Worm (Caenorhabditis elegans) whole organism, mixed stage, embryonic: ENCODE data around the gene sru-27.

Experiments used
- M03D4.4 ChIP-seq: sonication (generic microtip); optimal IDR thresholded peaks from 2 replicates; lab custom pipeline; 2017; ENCODE audit warnings: mild to moderate bottlenecking, missing genetic modification characterization, missing compliant biosample characterization
- ceh-39 ChIP-seq: fragments of 150-350 bp; optimal IDR thresholded peaks from 2 replicates; lab custom pipeline; 2014; ENCODE audit warnings: missing biosample characterization, missing genetic modification characterization
- ceh-43 ChIP-seq: fragments of 200-800 bp; sonication (Bioruptor generic); optimal IDR thresholded peaks from 2 replicates; lab custom pipeline; 2018; ENCODE audit warnings: mild to moderate bottlenecking, missing genetic modification characterization, moderate library complexity, missing compliant biosample characterization
- ceh-83 ChIP-seq: fragments of 200-800 bp; sonication (Bioruptor generic); optimal IDR thresholded peaks from 2 replicates; lab custom pipeline; 2018; ENCODE audit warnings: mild to moderate bottlenecking, missing genetic modification characterization, missing compliant biosample characterization
- ces-1 ChIP-seq: fragments of 150-350 bp; optimal IDR thresholded peaks from 2 replicates; lab custom pipeline; 2014; ENCODE audit warnings: missing biosample characterization, missing genetic modification reagents, missing genetic modification characterization
- cnd-1 ChIP-seq: fragments of 200-800 bp; sonication (Bioruptor generic); optimal IDR thresholded peaks from 2 replicates; lab custom pipeline; 2018; ENCODE audit warnings: mild to moderate bottlenecking, missing genetic modification characterization, missing compliant biosample characterization
- drap-1 ChIP-seq: fragments of 200-800 bp; sonication (Bioruptor generic); optimal IDR thresholded peaks from 3 replicates; lab custom pipeline; 2018; ENCODE audit warnings: mild to moderate bottlenecking, missing genetic modification characterization, missing compliant biosample characterization
- elt-1 ChIP-seq: sonication (generic microtip); optimal IDR thresholded peaks from 2 replicates; lab custom pipeline; 2017; ENCODE audit warnings: missing genetic modification characterization, mild to moderate bottlenecking, missing compliant biosample characterization, antibody characterized with exemption, moderate library complexity, borderline replicate concordance; ENCODE audit not compliant: insufficient read depth
- flh-1 ChIP-seq: fragments of 200-800 bp; sonication (Bioruptor generic); optimal IDR thresholded peaks from 2 replicates; lab custom pipeline; 2018; ENCODE audit warnings: mild to moderate bottlenecking, missing genetic modification characterization, moderate library complexity, missing compliant biosample characterization
- ham-2 ChIP-seq: fragments of 200-800 bp; sonication (Bioruptor generic); optimal IDR thresholded peaks from 2 replicates; lab custom pipeline; 2018; ENCODE audit warnings: mild to moderate bottlenecking, missing genetic modification characterization, missing compliant biosample characterization
- hlh-1 ChIP-seq: fragments of 150-350 bp; optimal IDR thresholded peaks from 2 replicates; lab custom pipeline; 2014; ENCODE audit warnings: missing biosample characterization, missing genetic modification reagents, missing genetic modification characterization
- lin-13 ChIP-seq: fragments of 150-350 bp; optimal IDR thresholded peaks from 2 replicates; lab custom pipeline; 2014; ENCODE audit warnings: missing biosample characterization, missing genetic modification characterization
- lsy-2 ChIP-seq: fragments of 150-350 bp; optimal IDR thresholded peaks from 2 replicates; lab custom pipeline; 2014; ENCODE audit warnings: missing biosample characterization, missing genetic modification characterization
- mep-1 ChIP-seq: fragments of 150-350 bp; optimal IDR thresholded peaks from 2 replicates; lab custom pipeline; 2017; ENCODE audit warnings: missing biosample characterization, missing genetic modification reagents, missing genetic modification characterization, inconsistent platforms
- mls-2 ChIP-seq: sonication (generic microtip); optimal IDR thresholded peaks from 2 replicates; lab custom pipeline; 2016; ENCODE audit warnings: mild to moderate bottlenecking, missing genetic modification characterization, moderate library complexity, missing compliant biosample characterization
- nhr-12 ChIP-seq: fragments of 150-350 bp; optimal IDR thresholded peaks from 2 replicates; lab custom pipeline; 2014; ENCODE audit warnings: missing biosample characterization, missing genetic modification characterization
- nhr-2 ChIP-seq: fragments of 150-350 bp; optimal IDR thresholded peaks from 2 replicates; lab custom pipeline; 2014; ENCODE audit warnings: missing biosample characterization, missing genetic modification characterization
- nhr-237 ChIP-seq: fragments of 150-350 bp; optimal IDR thresholded peaks from 2 replicates; lab custom pipeline; 2014; ENCODE audit warnings: missing biosample characterization, missing genetic modification characterization
- nhr-28 ChIP-seq: fragments of 150-350 bp; optimal IDR thresholded peaks from 2 replicates; lab custom pipeline; 2014; ENCODE audit warnings: missing biosample characterization, missing genetic modification characterization
- nhr-76 ChIP-seq: sonication (generic microtip); optimal IDR thresholded peaks from 2 replicates; lab custom pipeline; 2017; ENCODE audit warnings: missing biosample characterization, missing genetic modification characterization
- pha-4 ChIP-seq: fragments of 150-350 bp; optimal IDR thresholded peaks from 2 replicates; lab custom pipeline; 2018; ENCODE audit warnings: missing biosample characterization, missing genetic modification reagents, missing genetic modification characterization
- snpc-4 ChIP-seq: fragments of 150-350 bp; optimal IDR thresholded peaks from 2 replicates; lab custom pipeline; 2014; ENCODE audit warnings: missing biosample characterization, missing genetic modification characterization
- sptf-1 ChIP-seq: sonication (generic microtip); optimal IDR thresholded peaks from 2 replicates; lab custom pipeline; 2017; ENCODE audit warnings: mild to moderate bottlenecking, missing genetic modification characterization, moderate library complexity, missing compliant biosample characterization
- tbx-8 ChIP-seq: fragments of 200-800 bp; sonication (Bioruptor generic); optimal IDR thresholded peaks from 2 replicates; lab custom pipeline; 2018; ENCODE audit warnings: mild to moderate bottlenecking, missing genetic modification characterization, moderate library complexity, missing compliant biosample characterization
- unc-120 ChIP-seq: sonication (generic microtip); optimal IDR thresholded peaks from 2 replicates; lab custom pipeline; 2017; ENCODE audit warnings: missing genetic modification characterization, missing compliant biosample characterization; ENCODE audit not compliant: poor library complexity, severe bottlenecking
- unc-39 ChIP-seq: fragments of 150-350 bp; optimal IDR thresholded peaks from 2 replicates; lab custom pipeline; 2014; ENCODE audit warnings: missing biosample characterization, missing genetic modification characterization
- unc-62 ChIP-seq: fragments of 150-350 bp; optimal IDR thresholded peaks from 2 replicates; lab custom pipeline; 2014; ENCODE audit warnings: missing biosample characterization, missing genetic modification reagents, missing genetic modification characterization
- zip-8 ChIP-seq: fragments of 150-350 bp; optimal IDR thresholded peaks from 2 replicates; lab custom pipeline; 2014; ENCODE audit warnings: missing biosample characterization, missing genetic modification characterization
- ztf-11 ChIP-seq: fragments of 150-350 bp; optimal IDR thresholded peaks from 2 replicates; lab custom pipeline; 2014; ENCODE audit warnings: missing biosample characterization, missing genetic modification characterization

sru-27 gene

DNA sequence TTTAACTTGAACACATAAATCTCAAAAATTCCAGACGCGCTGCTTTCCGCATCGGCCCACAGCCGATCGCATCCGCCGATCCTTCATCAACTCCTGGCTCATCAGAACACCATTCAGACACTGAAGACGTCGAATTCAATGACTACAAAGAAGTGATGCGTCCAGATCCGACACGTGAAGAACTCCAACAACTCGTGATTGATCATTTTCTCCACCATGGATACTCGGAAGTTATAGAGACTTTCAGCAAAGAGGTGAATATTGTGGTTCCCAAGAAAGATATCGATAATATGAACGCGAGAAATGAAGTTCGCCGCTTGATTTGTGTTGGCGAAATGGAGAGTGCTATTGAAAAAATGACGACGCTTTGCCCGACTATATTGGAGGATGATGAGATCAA, 30.3 kb upstream of the sru-27 start:
- TF ChIP-seq unc-120 (no peak), flh-1 (no peak), lsy-2 (tag; lab: Kevin White, UChicago) (no peak), M03D4.4 (tag; lab: Kevin White, UChicago) (no peak), drap-1 (GFP tag; lab: Kevin White, UChicago) (no peak), ceh-43 (GFP tag; lab: Kevin White, UChicago) (no peak), sptf-1 (tag; lab: Kevin White, UChicago) (no peak), unc-62 (GFP tag; lab: Kevin White, UChicago) (no peak), nhr-2 (tag; lab: Kevin White, UChicago) (no peak)
- TF ChIP-seq, all 35 proteins: peak for 0

DNA sequence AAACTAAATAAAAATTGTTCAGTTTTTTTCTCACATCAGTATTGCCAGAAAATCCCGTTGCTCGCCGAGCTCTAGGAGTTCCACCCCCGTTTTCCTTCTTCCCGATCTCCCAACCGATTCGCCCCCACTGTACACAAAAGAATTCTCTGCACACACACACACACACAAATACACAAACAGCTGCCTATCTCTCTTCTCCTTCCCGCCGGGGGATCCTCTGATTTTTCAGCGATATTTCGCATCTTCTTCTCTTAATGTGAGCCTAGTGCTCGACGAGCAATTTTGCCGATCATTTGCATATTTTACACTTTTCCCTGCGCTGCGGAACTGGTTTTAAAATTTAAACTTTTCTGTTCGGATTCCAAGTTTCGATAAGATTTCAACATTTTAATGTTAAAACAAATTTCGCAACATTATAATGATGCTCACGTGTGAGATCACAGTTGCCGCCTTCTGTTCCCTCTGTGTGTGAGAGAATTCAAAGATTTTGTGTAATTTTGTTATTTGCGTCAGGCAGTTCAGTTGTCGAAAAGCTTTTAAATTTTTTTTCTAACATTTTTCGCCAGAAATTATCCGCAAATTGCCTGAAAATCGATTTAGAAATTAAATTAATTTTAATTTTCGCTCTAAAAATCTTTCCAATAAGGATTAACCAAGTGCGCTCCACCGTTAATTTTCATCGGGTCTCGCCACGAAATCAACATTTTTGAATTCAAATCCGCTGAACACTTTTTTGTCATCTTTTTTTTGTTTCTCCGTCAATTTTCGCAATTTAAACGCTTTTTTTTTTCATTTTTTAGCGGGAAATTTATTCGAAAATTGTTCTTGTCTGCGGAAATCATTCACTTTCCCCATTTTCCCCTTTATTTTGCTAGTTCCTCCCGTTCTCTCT, 27.9 kb upstream of the sru-27 start:
- TF ChIP-seq unc-120: peak; percentile 64
- TF ChIP-seq pha-4 (tag; lab: Kevin White, UChicago): peak; percentile 32
- TF ChIP-seq lsy-2 (tag; lab: Kevin White, UChicago): peak; percentile 47
- TF ChIP-seq nhr-76 (tag; lab: Kevin White, UChicago): no peak
- no peak for TF ChIP-seq ham-2 (GFP tag; lab: Kevin White, UChicago)
- TF ChIP-seq unc-62 (GFP tag; lab: Kevin White, UChicago): peak; percentile 23
- no peak for TF ChIP-seq snpc-4 (tag; lab: Kevin White, UChicago)
- TF ChIP-seq nhr-237: peak; percentile 10
- no peak for TF ChIP-seq ztf-11 (tag; lab: Kevin White, UChicago)
- TF ChIP-seq ces-1: peak; percentile 80
- TF ChIP-seq hlh-1: peak; percentile 95
- peak; percentile 64 for TF ChIP-seq mep-1 (tag; lab: Kevin White, UChicago)

DNA sequence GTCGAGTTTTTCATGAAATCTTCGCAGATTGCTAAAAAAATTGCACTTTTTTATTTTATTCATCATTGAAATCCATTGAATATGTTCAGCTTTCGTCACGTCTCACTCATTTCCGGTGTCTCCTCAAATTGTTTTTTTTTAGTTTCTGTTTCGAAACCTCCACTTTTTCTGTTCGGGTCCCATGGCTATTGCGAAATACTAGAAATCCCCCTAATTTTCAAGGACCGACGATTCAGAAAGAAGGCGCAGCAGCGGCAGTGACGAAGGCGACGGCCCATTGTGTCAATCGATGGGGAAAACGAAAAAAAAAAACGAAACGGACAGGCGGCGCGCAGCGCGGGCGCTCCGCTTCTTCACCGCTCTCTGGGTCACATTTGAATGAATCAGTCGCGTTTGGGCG, 27.3 kb upstream of the sru-27 start:
- TF ChIP-seq zip-8 (tag; lab: Kevin White, UChicago): no peak
- TF ChIP-seq nhr-12: no peak
- no peak for TF ChIP-seq tbx-8 (GFP tag; lab: Kevin White, UChicago)
- TF ChIP-seq mep-1 (tag; lab: Kevin White, UChicago): no peak
- no peak for TF ChIP-seq ztf-11 (tag; lab: Kevin White, UChicago)
- TF ChIP-seq ceh-39: no peak

DNA sequence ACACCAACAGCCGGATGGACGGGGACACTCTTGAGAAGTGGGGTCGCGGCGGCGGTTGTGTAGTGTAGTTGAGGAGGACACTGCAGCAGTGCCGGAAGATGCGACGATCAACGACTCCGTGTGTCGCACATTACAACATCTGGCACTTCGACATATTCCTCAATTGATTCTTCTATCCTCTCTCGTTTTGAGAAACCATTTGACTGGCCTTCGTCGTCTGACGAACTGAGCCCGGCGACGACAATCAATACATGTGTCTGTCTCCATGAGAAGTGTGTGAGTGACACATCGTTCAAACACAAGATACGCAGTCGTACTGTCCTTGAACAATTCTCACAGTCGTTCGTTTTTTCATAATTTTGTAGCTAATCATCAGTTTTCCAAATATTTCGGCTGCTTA, 26.7 kb upstream of the sru-27 start:
- TF ChIP-seq ceh-83 (GFP tag; lab: Kevin White, UChicago): no peak
- no peak for TF ChIP-seq nhr-28
- peak; percentile 10 for TF ChIP-seq hlh-1
- no peak for TF ChIP-seq lsy-2 (tag; lab: Kevin White, UChicago)
- TF ChIP-seq cnd-1 (tag; lab: Kevin White, UChicago): peak; percentile 16
- TF ChIP-seq unc-62 (GFP tag; lab: Kevin White, UChicago): peak; percentile 49
- no peak for TF ChIP-seq mls-2 (tag; lab: Kevin White, UChicago)
- TF ChIP-seq, all 35 proteins: peak for 3

DNA sequence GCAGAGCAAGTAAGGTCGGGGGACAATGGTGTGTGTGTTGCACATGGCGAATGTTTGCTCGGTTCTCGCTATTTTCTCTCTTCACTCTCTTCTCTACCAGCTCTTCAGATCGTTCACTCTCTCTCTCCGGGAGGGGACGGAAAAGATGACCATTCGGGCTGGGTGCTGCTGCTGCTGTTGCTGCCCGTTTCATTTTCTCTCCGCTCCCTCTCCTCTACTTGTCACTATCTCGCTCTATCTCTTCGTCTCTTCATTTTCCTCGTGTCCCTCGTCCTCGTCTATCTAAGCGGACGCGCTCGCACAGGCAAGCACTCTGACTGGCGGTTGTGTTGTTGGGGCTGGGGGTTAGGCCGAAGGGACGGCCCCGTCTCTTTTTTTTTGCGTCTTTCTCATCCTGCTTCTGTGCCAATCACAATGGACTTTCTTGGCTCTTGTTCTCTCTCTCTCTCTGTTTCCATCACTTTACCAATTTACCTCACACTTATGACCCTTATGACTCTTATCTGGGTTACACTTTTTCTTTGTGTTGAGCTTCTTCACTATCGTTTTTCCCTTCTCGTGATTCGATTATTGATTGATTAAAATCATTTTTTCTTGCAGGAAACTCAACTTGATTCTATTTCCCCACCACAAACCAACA, 24.6 kb upstream of the sru-27 start, which contains the start of the genes F53E2.2 and unc-60:
TSS of gene F53E2.2 (plus strand) at position 601 of the 640 bp plus-strand sequence.
TSS of gene unc-60 (plus strand) at position 601 of the 640 bp plus-strand sequence.
- TF ChIP-seq unc-62 (GFP tag; lab: Kevin White, UChicago): peak; percentile 86
- peak; percentile 65 for TF ChIP-seq hlh-1
- peak; percentile 43 for TF ChIP-seq drap-1 (GFP tag; lab: Kevin White, UChicago)
- TF ChIP-seq M03D4.4 (tag; lab: Kevin White, UChicago): peak; percentile 56
- TF ChIP-seq mls-2 (tag; lab: Kevin White, UChicago): peak; percentile 61
- peak; percentile 32 for TF ChIP-seq ces-1
- peak; percentile 74 for TF ChIP-seq pha-4 (tag; lab: Kevin White, UChicago)
- no peak for TF ChIP-seq elt-1 (tag; lab: Kevin White, UChicago)
- TF ChIP-seq lsy-2 (tag; lab: Kevin White, UChicago): peak; percentile 38
- peak; percentile 9 for TF ChIP-seq ztf-11 (tag; lab: Kevin White, UChicago)
- peak; percentile 86 for TF ChIP-seq ham-2 (GFP tag; lab: Kevin White, UChicago)
- TF ChIP-seq cnd-1 (tag; lab: Kevin White, UChicago): peak; percentile 26
- no peak for TF ChIP-seq unc-39 (tag; lab: Kevin White, UChicago)
- TF ChIP-seq ceh-83 (GFP tag; lab: Kevin White, UChicago): no peak
- no peak for TF ChIP-seq nhr-237
- TF ChIP-seq mep-1 (tag; lab: Kevin White, UChicago): peak; percentile 51
- TF ChIP-seq sptf-1 (tag; lab: Kevin White, UChicago): peak; percentile 75
- TF ChIP-seq snpc-4 (tag; lab: Kevin White, UChicago): no peak
- peak; percentile 49 for TF ChIP-seq nhr-2 (tag; lab: Kevin White, UChicago)
- peak; percentile 94 for TF ChIP-seq unc-120
- peak; percentile 81 for TF ChIP-seq lin-13
